Fruit fly (Drosophila melanogaster): ENCODE data around the gene CG42779.

- TF ChIP-seq pan (optimal IDR thresholded peaks at IDR 0.05) (no peak), CG8478 (optimal IDR thresholded peaks at IDR 0.05) (no peak), EcR (GFP tag; optimal IDR thresholded peaks at IDR 0.05) (no peak)
Measured at dm6 chr3R:17127912-17128311, 6.5 kb downstream of the CG42779 start, which contains the start of gene CG31265.

All from whole organism.